Worm (Caenorhabditis elegans): Measurements from ENCODE around the gene F52E10.4.

DNA sequence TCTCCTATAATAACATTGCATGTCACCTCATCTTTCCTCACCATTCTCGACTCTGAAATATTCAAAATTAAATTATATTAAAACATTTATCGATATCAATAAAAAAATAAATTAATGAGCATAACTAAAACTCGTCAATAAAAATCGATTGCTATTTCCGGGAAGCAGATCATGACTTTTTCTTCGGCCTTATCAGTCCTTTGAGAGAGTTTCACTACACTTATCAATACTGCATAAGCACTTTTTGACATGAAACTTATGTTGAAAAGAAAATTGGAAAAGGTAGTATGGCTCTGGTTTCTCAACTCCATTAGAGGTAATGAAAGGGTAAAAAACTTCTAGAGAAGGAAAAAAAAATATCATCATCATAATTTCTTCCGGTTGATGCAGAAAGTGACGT, 32.8 kb downstream of the F52E10.4 start:
- TF ChIP-seq sma-3 (GFP tag; optimal IDR thresholded peaks at IDR 0.05) (no peak), skn-1 (tag; optimal IDR thresholded peaks at IDR 0.05) (peak; percentile 7), F13H6.1 (tag; optimal IDR thresholded peaks at IDR 0.05) (no peak), nhr-25 (tag; optimal IDR thresholded peaks at IDR 0.05) (no peak), aly-2 (tag; optimal IDR thresholded peaks at IDR 0.05) (no peak), mab-5 (tag; optimal IDR thresholded peaks at IDR 0.05) (no peak), zag-1 (tag; optimal IDR thresholded peaks at IDR 0.05) (no peak), ztf-4 (tag; optimal IDR thresholded peaks at IDR 0.05) (no peak), ZK546.5 (tag; optimal IDR thresholded peaks at IDR 0.05) (no peak), ceh-82 (tag; optimal IDR thresholded peaks at IDR 0.05) (no peak), unc-62 (GFP tag; optimal IDR thresholded peaks at IDR 0.05) (no peak), egl-27 (tag; optimal IDR thresholded peaks at IDR 0.05) (no peak)

Data from whole organism, L2 larva.